Worm (Caenorhabditis elegans) whole organism, midembryonic: ENCODE data around the gene F58F12.3.

Source experiments
- T22C8.4 ChIP-seq: fragments of 200-800 bp; sonication (Bioruptor generic); IDR thresholded peaks from 2 replicates; pipeline ENCODE4 v1.3.6; 2022; ENCODE audit warnings: missing genetic modification characterization, missing compliant biosample characterization
- cog-1 ChIP-seq: sonication (generic microtip); optimal IDR thresholded peaks from 2 replicates; lab custom pipeline; 2016; ENCODE audit warnings: missing genetic modification characterization, missing compliant biosample characterization
- flt-1 ChIP-seq: fragments of 200-800 bp; sonication (Bioruptor generic); IDR thresholded peaks from 2 replicates; pipeline ENCODE4 v1.3.6; 2022; ENCODE audit warnings: missing genetic modification characterization, missing compliant biosample characterization
- klf-2 ChIP-seq: fragments of 200-800 bp; sonication (Bioruptor generic); conservative IDR thresholded peaks from 2 replicates; pipeline ENCODE4 v1.3.6; 2022; ENCODE audit warnings: missing genetic modification reagents, missing genetic modification characterization, missing compliant biosample characterization
- med-1 ChIP-seq: sonication (generic microtip); optimal IDR thresholded peaks from 2 replicates; lab custom pipeline; 2017; ENCODE audit warnings: missing genetic modification characterization, mild to moderate bottlenecking, missing compliant biosample characterization, antibody characterized with exemption, missing genetic modification reagents; ENCODE audit not compliant: insufficient read depth
- ref-1 ChIP-seq: fragments of 200-800 bp; sonication (Bioruptor generic); conservative IDR thresholded peaks from 2 replicates; pipeline ENCODE4 v1.3.6; 2022; ENCODE audit warnings: missing genetic modification reagents, missing genetic modification characterization, missing compliant biosample characterization
- tab-1 ChIP-seq: fragments of 200-800 bp; sonication (Bioruptor generic); IDR thresholded peaks from 2 replicates; pipeline ENCODE4 v1.3.6; 2022; ENCODE audit warnings: missing genetic modification characterization, missing compliant biosample characterization
- ztf-29 ChIP-seq: fragments of 200-800 bp; sonication (Bioruptor generic); IDR thresholded peaks from 2 replicates; pipeline ENCODE4 v1.3.6; 2022; ENCODE audit warnings: missing genetic modification reagents, missing genetic modification characterization, missing compliant biosample characterization

DNA sequence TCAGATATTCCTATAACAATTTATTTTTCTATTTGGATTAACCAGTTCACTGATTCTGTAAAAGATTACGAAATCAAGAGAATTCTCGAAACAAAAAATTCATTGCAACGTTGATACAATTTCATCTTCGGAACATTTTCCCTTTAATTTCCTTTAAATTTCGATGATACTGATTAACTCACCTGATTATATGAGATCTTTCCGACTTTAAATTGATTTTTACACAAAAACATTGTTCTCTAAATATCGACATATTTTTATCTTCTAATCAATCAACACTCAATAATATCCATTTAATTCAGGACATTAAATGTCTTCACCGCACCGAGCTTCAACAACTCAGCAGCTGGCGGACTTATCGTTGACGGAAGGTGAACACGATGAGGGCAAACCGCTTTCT lies 20.1 kb downstream of the F58F12.3 start, which contains the start of gene lin-23:
- TF ChIP-seq ref-1 (no peak), ztf-29 (GFP tag; lab: Robert Waterston, UW) (no peak), tab-1 (no peak), flt-1 (no peak), klf-2 (GFP tag; lab: Robert Waterston, UW) (no peak), med-1 (GFP tag; lab: Kevin White, UChicago) (no peak), T22C8.4 (GFP tag; lab: Robert Waterston, UW) (no peak), cog-1 (tag; lab: Kevin White, UChicago) (no peak)
